Worm (Caenorhabditis elegans): ENCODE measurements around the gene T27E9.6.
A peak's percentile ranks its signal among the peaks of the same experiment; 100 is the strongest.

Gene T27E9.6

ce11 chrIII:13464493-13465362, 11.9 kb downstream of the T27E9.6 start, which contains the start of gene kel-3 (continued):
- TF ChIP-seq cey-2 (tag; optimal IDR thresholded peaks at IDR 0.05; ENCODE audit: borderline replicate concordance, insufficient read depth) (peak; percentile 63), tag-97 (GFP tag; IDR thresholded peaks at IDR 0.05) (no peak), F49E8.2 (tag; optimal IDR thresholded peaks at IDR 0.05; ENCODE audit: borderline replicate concordance) (peak; percentile 92), skn-1 (tag; optimal IDR thresholded peaks at IDR 0.05) (no peak), ceh-44 (GFP tag; IDR thresholded peaks at IDR 0.05) (peak; percentile 6; the same call in 1 of the 2 replicates), unc-62 (GFP tag; optimal IDR thresholded peaks at IDR 0.05 in 1 of 2) (peak in 1 of 2 experiments; percentile 91), unc-62 (tag; optimal IDR thresholded peaks at IDR 0.05) (no peak), T20F7.1 (GFP tag; optimal IDR thresholded peaks at IDR 0.05) (peak; percentile 65), lin-15B (tag; optimal IDR thresholded peaks at IDR 0.05) (peak; percentile 11), fkh-10 (GFP tag; optimal IDR thresholded peaks at IDR 0.05) (no peak), nhr-25 (tag; optimal IDR thresholded peaks at IDR 0.05; ENCODE audit: borderline replicate concordance, insufficient read depth) (no peak), mes-2 (tag; optimal IDR thresholded peaks at IDR 0.05; ENCODE audit: poor library complexity, severe bottlenecking) (peak; percentile 70), F26F4.8 (GFP tag; conservative IDR thresholded peaks at IDR 0.05) (peak; percentile 12; the same call in 1 of the 2 replicates), T26A8.4 (GFP tag; IDR thresholded peaks at IDR 0.05) (peak; percentile 93), Y5F2A.4 (GFP tag; optimal IDR thresholded peaks at IDR 0.05) (peak; percentile 78), arid-1 (GFP tag; conservative IDR thresholded peaks at IDR 0.05) (peak; percentile 86), nhr-11 (tag; optimal IDR thresholded peaks at IDR 0.05) (peak; percentile 74), ama-1 (optimal IDR thresholded peaks at IDR 0.05) (peak; percentile 99), lir-3 (tag; optimal IDR thresholded peaks at IDR 0.05) (peak; percentile 7), fos-1 (tag; optimal IDR thresholded peaks at IDR 0.05) (peak; percentile 41), zip-2 (tag; optimal IDR thresholded peaks at IDR 0.05) (peak; percentile 58), pqm-1 (tag; optimal IDR thresholded peaks at IDR 0.05) (peak; percentile 93), madf-9 (GFP tag; conservative IDR thresholded peaks at IDR 0.05) (peak; percentile 9), spr-1 (tag; optimal IDR thresholded peaks at IDR 0.05) (peak; percentile 58), hlh-30 (tag; optimal IDR thresholded peaks at IDR 0.05; ENCODE audit: insufficient read depth) (peak; percentile 76), saeg-2 (GFP tag; IDR thresholded peaks at IDR 0.05) (peak; percentile 62; the same call in 1 of the 2 replicates), ztf-11 (tag; optimal IDR thresholded peaks at IDR 0.05) (no peak), snpc-1.2 (GFP tag; IDR thresholded peaks at IDR 0.05) (peak; percentile 72), hmg-1.1 (GFP tag; IDR thresholded peaks at IDR 0.05) (peak; percentile 67; the same call in 1 of the 2 replicates), nhr-48 (tag; optimal IDR thresholded peaks at IDR 0.05) (peak; percentile 92), daf-16 (GFP tag; optimal IDR thresholded peaks at IDR 0.05) (peak; percentile 50 to 61), daf-16 (tag; optimal IDR thresholded peaks at IDR 0.05) (peak; percentile 79), ztf-7 (tag; optimal IDR thresholded peaks at IDR 0.05) (no peak), unc-39 (tag; optimal IDR thresholded peaks at IDR 0.05) (no peak), zfp-2 (tag; optimal IDR thresholded peaks at IDR 0.05) (peak; percentile 30), mdt-29 (GFP tag; IDR thresholded peaks at IDR 0.05) (peak; percentile 82), mxl-2 (GFP tag; conservative IDR thresholded peaks at IDR 0.05) (no peak), Y75B8A.6 (GFP tag; IDR thresholded peaks at IDR 0.05) (peak; percentile 70; the same call in 1 of the 2 replicates), unc-130 (GFP tag; optimal IDR thresholded peaks at IDR 0.05) (peak; percentile 89), Y105C5A.15 (GFP tag; IDR thresholded peaks at IDR 0.05) (peak; percentile 83), F37D6.2 (tag; optimal IDR thresholded peaks at IDR 0.05) (no peak), daf-8 (GFP tag; IDR thresholded peaks at IDR 0.05) (peak; percentile 34; the same call in 1 of the 2 replicates), lin-39 (tag; optimal IDR thresholded peaks at IDR 0.05) (peak; percentile 58), zfp-3 (GFP tag; conservative IDR thresholded peaks at IDR 0.05) (peak; percentile 96), madf-5 (GFP tag; IDR thresholded peaks at IDR 0.05) (peak in 1 of 2 experiments; percentile 81; a peak in 2 of 4 replicates), ces-1 (GFP tag; optimal IDR thresholded peaks at IDR 0.05) (no peak), nhr-102 (tag; optimal IDR thresholded peaks at IDR 0.05) (peak; percentile 90), zip-11 (GFP tag; IDR thresholded peaks at IDR 0.05) (0 out of 2 replicates have a peak, but pooled peaks have one; percentile 17), rbr-2 (tag; optimal IDR thresholded peaks at IDR 0.05) (peak; percentile 44)
